Worm (Caenorhabditis elegans) whole organism, L3 larva: ENCODE data around the gene C34D10.5.

ENCODE experiments used
- aly-2 ChIP-seq: fragments of 150-350 bp; optimal IDR thresholded peaks from 2 replicates; lab custom pipeline; 2014; ENCODE audit warnings: missing biosample characterization, missing genetic modification characterization
- egl-27 ChIP-seq: sonication (generic microtip); optimal IDR thresholded peaks from 4 replicates; lab custom pipeline; 2017; ENCODE audit warnings: missing biosample characterization, missing genetic modification reagents, missing genetic modification characterization
- elt-2 ChIP-seq: sonication (generic microtip); optimal IDR thresholded peaks from 2 replicates; lab custom pipeline; 2016; ENCODE audit warnings: missing genetic modification reagents, mild to moderate bottlenecking, missing genetic modification characterization, missing compliant biosample characterization
- elt-3 ChIP-seq, 3 experiments: fragments of 150-350 bp in 1 of 3; sonication (generic microtip) in 2 of 3; optimal IDR thresholded peaks; 2 replicates in 2 of 3; 4 replicates in 1 of 3; lab custom pipeline; 2014 to 2017; ENCODE audit warnings: missing biosample characterization in 3 of 3, missing genetic modification characterization in 3 of 3
- eor-1 ChIP-seq, 2 experiments: fragments of 150-350 bp; optimal IDR thresholded peaks; 2 replicates each; lab custom pipeline; 2014 to 2018; ENCODE audit warnings: missing biosample characterization in 2 of 2, missing genetic modification characterization in 2 of 2
- fos-1 ChIP-seq: fragments of 150-350 bp; optimal IDR thresholded peaks from 2 replicates; lab custom pipeline; 2014; ENCODE audit warnings: missing biosample characterization, missing genetic modification characterization
- nhr-237 ChIP-seq: fragments of 150-350 bp; optimal IDR thresholded peaks from 2 replicates; lab custom pipeline; 2014; ENCODE audit warnings: missing biosample characterization, missing genetic modification characterization
- nhr-67 ChIP-seq: fragments of 150-350 bp; optimal IDR thresholded peaks from 2 replicates; lab custom pipeline; 2014; ENCODE audit warnings: missing biosample characterization, missing genetic modification characterization
- nhr-77 ChIP-seq: fragments of 150-350 bp; optimal IDR thresholded peaks from 2 replicates; lab custom pipeline; 2014; ENCODE audit warnings: missing biosample characterization, missing genetic modification characterization
- sea-2 ChIP-seq: fragments of 150-350 bp; sonication (generic microtip); optimal IDR thresholded peaks from 4 replicates; lab custom pipeline; 2014; ENCODE audit warnings: missing biosample characterization, missing genetic modification reagents, missing genetic modification characterization
- skn-1 ChIP-seq: fragments of 150-350 bp; optimal IDR thresholded peaks from 2 replicates; lab custom pipeline; 2014; ENCODE audit warnings: missing biosample characterization, missing genetic modification characterization
- snpc-4 ChIP-seq: fragments of 150-350 bp; optimal IDR thresholded peaks from 2 replicates; lab custom pipeline; 2014; ENCODE audit warnings: missing biosample characterization, missing genetic modification characterization

DNA sequence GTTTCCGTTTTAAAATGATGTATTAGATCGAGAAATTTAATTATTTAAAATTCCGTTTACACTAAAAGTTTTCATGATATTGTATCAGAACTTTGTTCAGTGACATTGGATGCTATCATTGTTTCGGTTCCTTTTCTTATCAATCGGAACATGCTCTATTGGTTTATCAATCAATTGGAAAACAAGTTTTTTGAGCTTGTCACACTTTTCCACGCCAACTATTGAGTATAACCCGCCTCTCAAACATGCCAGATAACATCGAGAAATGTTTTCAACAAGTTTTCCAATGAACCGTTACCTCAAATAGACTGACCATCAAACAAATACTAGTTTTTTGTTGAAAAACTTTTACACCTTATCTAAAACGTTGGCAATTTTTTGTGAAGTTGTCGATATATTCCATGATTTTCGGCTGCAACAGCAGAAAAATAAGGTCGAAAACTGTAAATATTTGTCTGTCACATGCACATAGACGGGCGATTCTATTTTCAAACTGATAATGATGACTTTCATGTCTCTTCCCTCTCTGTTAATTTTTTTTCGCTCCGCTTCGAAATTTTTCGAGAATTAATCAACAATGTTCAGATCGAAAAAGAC, 3.3 kb upstream of the C34D10.5 start, which contains the start of gene unk-1:
- TF ChIP-seq elt-2 (tag; lab: Kevin White, UChicago) (peak; percentile 91), nhr-237 (tag; lab: Kevin White, UChicago) (no peak), elt-3 (tag; optimal IDR thresholded peaks at IDR 0.05; lab: Kevin White, UChicago) (no peak), sea-2 (GFP tag; lab: Kevin White, UChicago) (no peak), skn-1 (peak; percentile 19), eor-1 (tag; optimal IDR thresholded peaks at IDR 0.05; lab: Kevin White, UChicago) (no peak), fos-1 (tag; lab: Kevin White, UChicago) (no peak), nhr-77 (tag; lab: Kevin White, UChicago) (no peak), aly-2 (no peak), snpc-4 (no peak), nhr-67 (tag; lab: Kevin White, UChicago) (no peak), egl-27 (no peak)
